Worm (Caenorhabditis elegans): ENCODE measurements around the gene B0280.17.

The B0280.17 gene

ce11 chrIII:7165816-7166229 lies 29.9 kb upstream of the B0280.17 start (continued):
- TF ChIP-seq hlh-30 (tag; optimal IDR thresholded peaks at IDR 0.05; ENCODE audit: insufficient read depth) (peak; percentile 68), T20F7.1 (GFP tag; optimal IDR thresholded peaks at IDR 0.05) (peak; percentile 63), lin-1 (GFP tag; IDR thresholded peaks at IDR 0.05) (peak; percentile 67), jun-1 (tag; optimal IDR thresholded peaks at IDR 0.05) (peak; percentile 29), nhr-6 (tag; optimal IDR thresholded peaks at IDR 0.05) (peak; percentile 58), aha-1 (tag) (peak; percentile 55), saeg-2 (GFP tag; IDR thresholded peaks at IDR 0.05) (peak; percentile 58; the same call in 1 of the 2 replicates)

- TF ChIP-seq unc-130 (GFP tag; optimal IDR thresholded peaks at IDR 0.05) (peak; percentile 19), attf-4 (tag; optimal IDR thresholded peaks at IDR 0.05) (no peak)
These were observed 29.4 kb upstream of the B0280.17 start for ce11 chrIII:7165276-7165675.

ce11 chrIII:7162065-7162762 lies 26.3 kb upstream of the B0280.17 start, which contains the start of the genes syf-2 and K04G7.1:
TSS of gene syf-2 (minus strand) at chrIII:7162115.
TSS of gene K04G7.1 (plus strand) at chrIII:7162712.
- TF ChIP-seq dve-1 (tag; optimal IDR thresholded peaks at IDR 0.05; ENCODE audit: insufficient read depth) (peak; percentile 90), egl-27 (tag; optimal IDR thresholded peaks at IDR 0.05) (no peak), fkh-10 (GFP tag; optimal IDR thresholded peaks at IDR 0.05) (peak; percentile 88), F49E8.2 (tag; optimal IDR thresholded peaks at IDR 0.05; ENCODE audit: borderline replicate concordance) (peak; percentile 6), ctbp-1 (GFP tag; IDR thresholded peaks at IDR 0.05) (peak; percentile 53; the same call in 1 of the 2 replicates), ztf-11 (tag; optimal IDR thresholded peaks at IDR 0.05) (no peak), nhr-6 (tag; optimal IDR thresholded peaks at IDR 0.05) (peak; percentile 78), nhr-42 (GFP tag; IDR thresholded peaks at IDR 0.05) (peak; percentile 86), lsy-2 (tag; optimal IDR thresholded peaks at IDR 0.05) (peak; percentile 47 to 96), hlh-30 (tag; optimal IDR thresholded peaks at IDR 0.05; ENCODE audit: insufficient read depth) (peak; percentile 94), fos-1 (tag; optimal IDR thresholded peaks at IDR 0.05) (no peak), skn-1 (tag; optimal IDR thresholded peaks at IDR 0.05) (no peak), ztf-7 (tag; optimal IDR thresholded peaks at IDR 0.05) (peak; percentile 17), aly-2 (tag; optimal IDR thresholded peaks at IDR 0.05) (no peak), mep-1 (tag; optimal IDR thresholded peaks at IDR 0.05) (peak; percentile 96), dmd-6 (GFP tag; IDR thresholded peaks at IDR 0.05) (peak; percentile 84), set-16 (GFP tag; IDR thresholded peaks at IDR 0.05) (peak; percentile 27; the same call in 1 of the 2 replicates), T26A8.4 (GFP tag; IDR thresholded peaks at IDR 0.05) (peak; percentile 59; the same call in 1 of the 2 replicates), zfp-2 (tag; optimal IDR thresholded peaks at IDR 0.05) (peak; percentile 80), daf-16 (GFP tag; optimal IDR thresholded peaks at IDR 0.05) (peak; percentile 14 to 26), daf-16 (tag; optimal IDR thresholded peaks at IDR 0.05) (peak; percentile 65), nhr-28 (tag; optimal IDR thresholded peaks at IDR 0.05) (peak; percentile 76), nhr-237 (tag; optimal IDR thresholded peaks at IDR 0.05) (no peak), Y48G9A.11 (GFP tag; IDR thresholded peaks at IDR 0.05) (0 out of 2 replicates have a peak, but pooled peaks have one; percentile 37), jun-1 (tag; optimal IDR thresholded peaks at IDR 0.05) (no peak), nhr-25 (tag; optimal IDR thresholded peaks at IDR 0.05; ENCODE audit: borderline replicate concordance, insufficient read depth) (peak; percentile 45), Y5F2A.4 (GFP tag; optimal IDR thresholded peaks at IDR 0.05) (no peak), egl-43 (GFP tag; IDR thresholded peaks at IDR 0.05) (peak; percentile 67; the same call in 1 of the 2 replicates), dmd-8 (GFP tag; IDR thresholded peaks at IDR 0.05) (no peak), mes-2 (tag; optimal IDR thresholded peaks at IDR 0.05; ENCODE audit: poor library complexity, severe bottlenecking) (peak; percentile 91), pqm-1 (tag; optimal IDR thresholded peaks at IDR 0.05) (no peak), saeg-2 (GFP tag; IDR thresholded peaks at IDR 0.05) (peak; percentile 74; the same call in 1 of the 2 replicates), arid-1 (GFP tag; conservative IDR thresholded peaks at IDR 0.05) (peak; percentile 78), mdt-29 (GFP tag; IDR thresholded peaks at IDR 0.05) (peak; percentile 45; the same call in 1 of the 2 replicates), Y105C5A.15 (GFP tag; IDR thresholded peaks at IDR 0.05) (no peak), aha-1 (tag) (peak; percentile 87), dmd-9 (GFP tag; IDR thresholded peaks at IDR 0.05) (peak; percentile 77), nhr-48 (tag; optimal IDR thresholded peaks at IDR 0.05) (peak; percentile 28), php-3 (GFP tag; IDR thresholded peaks at IDR 0.05) (no peak), unc-62 (GFP tag; optimal IDR thresholded peaks at IDR 0.05 in 1 of 2) (peak in 1 of 2 experiments; percentile 62), unc-62 (tag; optimal IDR thresholded peaks at IDR 0.05) (no peak), zip-11 (GFP tag; IDR thresholded peaks at IDR 0.05) (no peak)
